Worm (Caenorhabditis elegans) whole organism, L1 larva: ENCODE data around the gene alh-9.
A peak's percentile ranks its signal among the peaks of the same experiment; 100 is the strongest.

Source experiments
- C04F5.9 ChIP-seq: sonication (generic microtip); optimal IDR thresholded peaks from 2 replicates; lab custom pipeline; 2016; ENCODE audit warnings: missing genetic modification characterization, missing compliant biosample characterization
- C16A3.4 ChIP-seq: fragments of 150-350 bp; optimal IDR thresholded peaks from 2 replicates; lab custom pipeline; 2014; ENCODE audit warnings: missing biosample characterization, missing genetic modification characterization
- F16B12.6 ChIP-seq: fragments of 150-350 bp; optimal IDR thresholded peaks from 2 replicates; lab custom pipeline; 2014; ENCODE audit warnings: missing biosample characterization, missing genetic modification characterization
- Y116A8C.19 ChIP-seq: sonication (generic microtip); optimal IDR thresholded peaks from 2 replicates; lab custom pipeline; 2016; ENCODE audit warnings: missing compliant biosample characterization, missing genetic modification characterization, borderline replicate concordance
- aha-1 ChIP-seq: fragments of 150-350 bp; optimal IDR thresholded peaks from 2 replicates; lab custom pipeline; 2014; ENCODE audit warnings: missing biosample characterization, missing genetic modification characterization
- ama-1 ChIP-seq: fragments of 150-350 bp; optimal IDR thresholded peaks from 2 replicates; lab custom pipeline; 2014
- blmp-1 ChIP-seq: fragments of 150-350 bp; optimal IDR thresholded peaks from 2 replicates; lab custom pipeline; 2014; ENCODE audit warnings: missing biosample characterization, missing genetic modification characterization
- ceh-63 ChIP-seq: fragments of 200-800 bp; sonication (Bioruptor generic); optimal IDR thresholded peaks from 2 replicates; lab custom pipeline; 2018; ENCODE audit warnings: mild to moderate bottlenecking, missing genetic modification characterization, missing compliant biosample characterization
- ceh-8 ChIP-seq: fragments of 200-800 bp; sonication (Bioruptor generic); optimal IDR thresholded peaks from 2 replicates; lab custom pipeline; 2018; ENCODE audit warnings: mild to moderate bottlenecking, missing genetic modification characterization, moderate library complexity, missing compliant biosample characterization
- ceh-82 ChIP-seq, 3 experiments: fragments of 150-350 bp in 1 of 3; sonication (generic microtip) in 2 of 3; optimal IDR thresholded peaks; 2 replicates each; lab custom pipeline; 2014 to 2017; ENCODE audit warnings: missing biosample characterization in 3 of 3, missing genetic modification characterization in 3 of 3
- dsc-1 ChIP-seq: sonication (generic microtip); optimal IDR thresholded peaks from 2 replicates; lab custom pipeline; 2016; ENCODE audit warnings: mild to moderate bottlenecking, missing genetic modification characterization, missing compliant biosample characterization
- efl-1 ChIP-seq, 4 experiments: fragments of 150-350 bp; optimal IDR thresholded peaks in 3 of 4; peaks in 1 of 4; 1 replicate in 1 of 4; 2 replicates in 3 of 4; lab custom pipeline; 2014; ENCODE audit warnings: missing biosample characterization in 2 of 4, missing genetic modification characterization in 2 of 4, missing genetic modification reagents in 2 of 4
- elt-3 ChIP-seq, 6 experiments: fragments of 150-350 bp in 1 of 6; sonication (generic microtip); optimal IDR thresholded peaks; 2 replicates each; lab custom pipeline; 2017 to 2018; ENCODE audit warnings: missing biosample characterization in 6 of 6, missing genetic modification characterization in 6 of 6, inconsistent platforms in 1 of 6
- fkh-4 ChIP-seq: sonication (generic microtip); optimal IDR thresholded peaks from 2 replicates; lab custom pipeline; 2016; ENCODE audit warnings: missing compliant biosample characterization, missing genetic modification characterization, borderline replicate concordance
- fos-1 ChIP-seq: fragments of 150-350 bp; optimal IDR thresholded peaks from 2 replicates; lab custom pipeline; 2014; ENCODE audit warnings: missing biosample characterization, missing genetic modification characterization
- grh-1 ChIP-seq: fragments of 200-800 bp; sonication (Bioruptor generic); IDR thresholded peaks from 2 replicates; pipeline ENCODE4 v1.3.6; 2022; ENCODE audit warnings: missing genetic modification reagents, missing genetic modification characterization, missing compliant biosample characterization
- hlh-4 ChIP-seq: sonication (generic microtip); optimal IDR thresholded peaks from 2 replicates; lab custom pipeline; 2016; ENCODE audit warnings: mild to moderate bottlenecking, missing genetic modification characterization, missing compliant biosample characterization
- isw-1 ChIP-seq: fragments of 200-800 bp; sonication (Bioruptor generic); IDR thresholded peaks from 2 replicates; pipeline ENCODE4 v1.3.6; 2022; ENCODE audit warnings: missing genetic modification characterization, missing compliant biosample characterization
- jun-1 ChIP-seq: fragments of 150-350 bp; optimal IDR thresholded peaks from 2 replicates; lab custom pipeline; 2014; ENCODE audit warnings: missing biosample characterization, missing genetic modification reagents, missing genetic modification characterization
- lin-15B ChIP-seq: fragments of 150-350 bp; sonication (generic microtip); optimal IDR thresholded peaks from 3 replicates; lab custom pipeline; 2014; ENCODE audit warnings: missing biosample characterization, missing genetic modification characterization
- lin-35 ChIP-seq, 2 experiments: fragments of 150-350 bp; optimal IDR thresholded peaks; 2 replicates each; lab custom pipeline; 2014; ENCODE audit warnings: missing biosample characterization in 2 of 2, missing genetic modification characterization in 2 of 2, missing genetic modification reagents in 2 of 2
- lir-3 ChIP-seq: sonication (generic microtip); optimal IDR thresholded peaks from 2 replicates; lab custom pipeline; 2016; ENCODE audit warnings: mild to moderate bottlenecking, missing genetic modification characterization, moderate library complexity, missing compliant biosample characterization; ENCODE audit not compliant: poor library complexity
- lsy-2 ChIP-seq, 2 experiments: fragments of 150-350 bp; optimal IDR thresholded peaks; 2 replicates each; lab custom pipeline; 2014; ENCODE audit warnings: missing biosample characterization in 2 of 2, missing genetic modification characterization in 2 of 2
- mab-9 ChIP-seq: fragments of 200-800 bp; sonication (Bioruptor generic); IDR thresholded peaks from 2 replicates; pipeline ENCODE4 v1.3.6; 2022; ENCODE audit warnings: missing genetic modification reagents, missing genetic modification characterization, missing compliant biosample characterization
- mdl-1 ChIP-seq, 2 experiments: fragments of 150-350 bp; optimal IDR thresholded peaks; 2 replicates each; lab custom pipeline; 2014 to 2017; ENCODE audit warnings: missing biosample characterization in 2 of 2, missing genetic modification characterization in 2 of 2, inconsistent platforms in 1 of 2
- mef-2 ChIP-seq: fragments of 150-350 bp; optimal IDR thresholded peaks from 2 replicates; lab custom pipeline; 2014; ENCODE audit warnings: missing biosample characterization, missing genetic modification characterization
- mep-1 ChIP-seq: fragments of 150-350 bp; optimal IDR thresholded peaks from 2 replicates; lab custom pipeline; 2014; ENCODE audit warnings: missing biosample characterization, missing genetic modification characterization
- nhr-11 ChIP-seq: fragments of 150-350 bp; optimal IDR thresholded peaks from 2 replicates; lab custom pipeline; 2014; ENCODE audit warnings: missing biosample characterization, missing genetic modification characterization
- nhr-19 ChIP-seq: fragments of 200-800 bp; sonication (Bioruptor generic); conservative IDR thresholded peaks from 2 replicates; pipeline ENCODE4 v1.3.6; 2022; ENCODE audit warnings: missing genetic modification characterization, missing compliant biosample characterization
- nhr-20 ChIP-seq: sonication (generic microtip); optimal IDR thresholded peaks from 2 replicates; lab custom pipeline; 2016; ENCODE audit warnings: mild to moderate bottlenecking, missing genetic modification characterization, missing compliant biosample characterization
- nhr-237 ChIP-seq: fragments of 150-350 bp; optimal IDR thresholded peaks from 2 replicates; lab custom pipeline; 2014; ENCODE audit warnings: missing biosample characterization, missing genetic modification characterization
- nhr-47 ChIP-seq: sonication (generic microtip); optimal IDR thresholded peaks from 2 replicates; lab custom pipeline; 2016; ENCODE audit warnings: mild to moderate bottlenecking, missing genetic modification characterization, moderate library complexity, missing compliant biosample characterization
- nhr-71 ChIP-seq: sonication (generic microtip); optimal IDR thresholded peaks from 2 replicates; lab custom pipeline; 2016; ENCODE audit warnings: mild to moderate bottlenecking, missing genetic modification characterization, moderate library complexity, missing compliant biosample characterization
- nhr-85 ChIP-seq: sonication (generic microtip); peaks from one replicate; lab custom pipeline; 2016; ENCODE audit warnings: missing genetic modification characterization, inconsistent platforms, missing compliant biosample characterization
- nhr-90 ChIP-seq: sonication (generic microtip); optimal IDR thresholded peaks from 2 replicates; lab custom pipeline; 2016; ENCODE audit warnings: mild to moderate bottlenecking, missing genetic modification characterization, missing compliant biosample characterization; ENCODE audit not compliant: poor library complexity
- pax-3 ChIP-seq: fragments of 200-800 bp; sonication (Bioruptor generic); optimal IDR thresholded peaks from 2 replicates; lab custom pipeline; 2018; ENCODE audit warnings: mild to moderate bottlenecking, missing genetic modification characterization, moderate library complexity, missing compliant biosample characterization
- skn-1 ChIP-seq: fragments of 150-350 bp; optimal IDR thresholded peaks from 2 replicates; lab custom pipeline; 2014; ENCODE audit warnings: missing biosample characterization, missing genetic modification characterization
- snu-23 ChIP-seq: sonication (generic microtip); optimal IDR thresholded peaks from 2 replicates; lab custom pipeline; 2016; ENCODE audit warnings: missing genetic modification characterization, missing compliant biosample characterization
- tbx-2 ChIP-seq: sonication (generic microtip); optimal IDR thresholded peaks from 2 replicates; lab custom pipeline; 2016; ENCODE audit warnings: missing genetic modification characterization, missing compliant biosample characterization
- unc-130 ChIP-seq: fragments of 150-350 bp; optimal IDR thresholded peaks from 2 replicates; lab custom pipeline; 2017; ENCODE audit warnings: missing biosample characterization, missing genetic modification characterization, inconsistent platforms
- unc-86 ChIP-seq: sonication (generic microtip); optimal IDR thresholded peaks from 2 replicates; lab custom pipeline; 2016; ENCODE audit warnings: missing genetic modification characterization, missing compliant biosample characterization
- unc-98 ChIP-seq: fragments of 200-800 bp; sonication (Bioruptor generic); IDR thresholded peaks from 2 replicates; pipeline ENCODE4 v1.3.6; 2022; ENCODE audit warnings: missing genetic modification characterization, missing compliant biosample characterization
- ztf-4 ChIP-seq: fragments of 150-350 bp; optimal IDR thresholded peaks from 2 replicates; lab custom pipeline; 2014; ENCODE audit warnings: missing biosample characterization, missing genetic modification characterization

The alh-9 gene

ce11 chrIII:5855637-5856179, at the start of gene alh-9, which contains the start of gene cct-6 (continued):
- TF ChIP-seq ceh-63 (GFP tag; lab: Kevin White, UChicago) (no peak), hlh-4 (tag; lab: Kevin White, UChicago) (no peak), ceh-8 (GFP tag; lab: Kevin White, UChicago) (no peak), mab-9 (GFP tag; lab: Robert Waterston, UW) (no peak), lin-15B (peak; percentile 73), efl-1 (optimal IDR thresholded peaks at IDR 0.05; lab: Kevin White, UChicago) (peak; percentile 85 to 96), efl-1 (GFP tag; optimal IDR thresholded peaks at IDR 0.05 in 1 of 2; lab: Kevin White, UChicago) (peak; percentile 96 to 99), nhr-90 (tag; lab: Kevin White, UChicago) (peak; percentile 65), aha-1 (tag; lab: Kevin White, UChicago) (no peak), nhr-20 (tag; lab: Kevin White, UChicago) (peak; percentile 84), Y116A8C.19 (tag; lab: Kevin White, UChicago) (no peak), snu-23 (GFP tag; lab: Kevin White, UChicago) (peak; percentile 89), lsy-2 (tag; optimal IDR thresholded peaks at IDR 0.05; lab: Kevin White, UChicago) (peak; percentile 86 to 95), dsc-1 (tag; lab: Kevin White, UChicago) (peak; percentile 59), unc-86 (peak; percentile 69), fkh-4 (tag; lab: Kevin White, UChicago) (no peak), ztf-4 (tag; lab: Kevin White, UChicago) (peak; percentile 61), nhr-11 (tag; lab: Kevin White, UChicago) (peak; percentile 8), mef-2 (tag; lab: Kevin White, UChicago) (no peak), F16B12.6 (peak; percentile 53), C04F5.9 (tag; lab: Kevin White, UChicago) (peak; percentile 26), ceh-82 (tag; optimal IDR thresholded peaks at IDR 0.05; lab: Kevin White, UChicago) (peak; percentile 75 to 93 (median 76)), nhr-85 (tag; lab: Kevin White, UChicago) (peak; percentile 82), nhr-71 (tag; lab: Kevin White, UChicago) (peak; percentile 87), nhr-47 (tag; lab: Kevin White, UChicago) (peak; percentile 81), elt-3 (tag; optimal IDR thresholded peaks at IDR 0.05; lab: Kevin White, UChicago) (peak in 3 of 6 experiments; percentile 24 to 92 (median 60)), pax-3 (no peak), ama-1 (lab: Kevin White, UChicago) (peak; percentile 49), nhr-19 (peak; percentile 78), unc-98 (no peak), fos-1 (peak; percentile 62), tbx-2 (tag; lab: Kevin White, UChicago) (peak; percentile 76), C16A3.4 (tag; lab: Kevin White, UChicago) (peak; percentile 88)

ce11 chrIII:5806720-5807119, 49.1 kb upstream of the alh-9 start, which contains the start of gene R12B2.2:
TSS of gene R12B2.2 (plus strand) at chrIII:5807020.
- TF ChIP-seq unc-98 (no peak), isw-1 (no peak), unc-130 (tag; lab: Kevin White, UChicago) (no peak), lir-3 (tag; lab: Kevin White, UChicago) (no peak), nhr-11 (tag; lab: Kevin White, UChicago) (no peak), nhr-237 (no peak), jun-1 (tag; lab: Kevin White, UChicago) (no peak), mep-1 (no peak), mdl-1 (tag; optimal IDR thresholded peaks at IDR 0.05; lab: Kevin White, UChicago) (no peak), grh-1 (GFP tag; lab: Robert Waterston, UW) (no peak), blmp-1 (tag; lab: Kevin White, UChicago) (no peak), skn-1 (no peak), lin-35 (GFP tag; optimal IDR thresholded peaks at IDR 0.05; lab: Kevin White, UChicago) (no peak)
- TF ChIP-seq, all 84 proteins: peak for 0
